Fruit fly (Drosophila melanogaster): ENCODE measurements around the gene Xrp1.

The Xrp1 gene

DNA sequence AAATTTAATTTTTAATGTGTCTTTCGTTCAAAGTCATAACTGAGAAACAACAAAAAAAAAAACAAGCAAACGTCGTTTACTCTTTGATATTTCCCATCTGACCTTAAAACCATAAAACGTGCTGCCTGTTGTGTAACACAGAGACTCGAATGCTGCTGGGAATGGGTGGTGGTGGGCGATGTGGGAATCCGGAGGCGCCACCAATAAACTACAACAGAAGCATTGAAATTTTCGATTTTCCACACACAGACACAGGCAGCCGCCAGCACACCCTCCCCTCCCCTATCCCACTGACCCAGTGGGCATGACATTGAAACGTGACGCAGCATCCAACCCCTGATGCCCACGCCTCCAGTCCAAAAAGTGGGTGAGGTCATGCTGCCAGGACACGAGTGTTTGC is 4.4 kb upstream of the Xrp1 start (continued):
- TF ChIP-seq crol (GFP tag; IDR thresholded peaks at IDR 0.05), result peak; percentile 84
- no peak for TF ChIP-seq CG6791 (GFP tag; IDR thresholded peaks at IDR 0.05; ENCODE audit: partially characterized antibody)
- 0 out of 2 replicates have a peak, but pooled peaks have one; percentile 12 for TF ChIP-seq E2f2 (GFP tag; IDR thresholded peaks at IDR 0.05)
- TF ChIP-seq Hr51 (GFP tag; optimal IDR thresholded peaks at IDR 0.05), result peak in 1 of 2 experiments; percentile 39
- no peak for TF ChIP-seq CG13424 (tag; optimal IDR thresholded peaks at IDR 0.05)
- TF ChIP-seq Camta (GFP tag; optimal IDR thresholded peaks at IDR 0.05), result no peak
- TF ChIP-seq CG8281 (tag; optimal IDR thresholded peaks at IDR 0.05), result no peak
- TF ChIP-seq Dip2 (GFP tag; IDR thresholded peaks at IDR 0.05), result no peak

DNA sequence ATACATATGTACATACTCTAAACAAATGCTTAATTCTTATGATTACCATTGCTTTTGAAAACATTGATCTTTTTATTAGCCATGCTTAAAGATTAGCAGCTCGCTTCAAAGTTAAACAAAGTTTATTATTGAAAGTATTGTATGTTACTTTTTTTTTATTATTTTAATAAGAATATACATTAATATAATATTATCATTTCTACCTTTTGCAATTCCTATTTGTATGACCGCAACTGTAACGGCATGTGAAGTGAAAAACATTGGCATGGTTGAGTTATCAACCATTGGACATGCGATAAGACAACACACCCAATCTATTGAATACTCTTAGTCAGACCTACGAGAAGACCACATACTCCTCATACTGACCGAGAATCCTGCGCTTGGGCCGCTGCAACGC is 3.8 kb upstream of the Xrp1 start:
- peak; percentile 3 for TF ChIP-seq CG11504 (tag; optimal IDR thresholded peaks at IDR 0.05)
- TF ChIP-seq CG3281 (GFP tag; optimal IDR thresholded peaks at IDR 0.05), result peak; percentile 37
- TF ChIP-seq gem (tag; optimal IDR thresholded peaks at IDR 0.05), result peak; percentile 56
- TF ChIP-seq row (GFP tag; IDR thresholded peaks at IDR 0.05), result peak; percentile 40; the same call in 2 of the 3 replicates
- no peak for TF ChIP-seq pan (optimal IDR thresholded peaks at IDR 0.05)
- TF ChIP-seq pan (GFP tag; optimal IDR thresholded peaks at IDR 0.05 in 1 of 2, IDR thresholded peaks at IDR 0.05 in 1 of 2), result peak in 1 of 2 experiments; percentile 7
- no peak for TF ChIP-seq lmd (GFP tag; IDR thresholded peaks at IDR 0.05)
- TF ChIP-seq CG6654 (GFP tag; optimal IDR thresholded peaks at IDR 0.05), result no peak
- peak; percentile 28 for TF ChIP-seq grau (tag; optimal IDR thresholded peaks at IDR 0.05)
- peak; percentile 16 for TF ChIP-seq CG10209 (GFP tag; optimal IDR thresholded peaks at IDR 0.05)
- peak; percentile 46 for TF ChIP-seq sens (GFP tag)
- TF ChIP-seq CG11695 (GFP tag; IDR thresholded peaks at IDR 0.05), result 0 out of 3 replicates have a peak, but pooled peaks have one; percentile 33
- peak; percentile 56 for TF ChIP-seq CG2678 (tag; optimal IDR thresholded peaks at IDR 0.05)
- peak; percentile 39 for TF ChIP-seq unpg (GFP tag; optimal IDR thresholded peaks at IDR 0.05)
- no peak for TF ChIP-seq Blimp-1 (GFP tag; optimal IDR thresholded peaks at IDR 0.05)
- no peak for TF ChIP-seq chinmo (GFP tag; IDR thresholded peaks at IDR 0.05; ENCODE audit: partially characterized antibody)
- peak; percentile 9 for TF ChIP-seq HmgZ (tag; optimal IDR thresholded peaks at IDR 0.05)
- peak; percentile 30; the same call in 1 of the 2 replicates for TF ChIP-seq Xrp1 (GFP tag; IDR thresholded peaks at IDR 0.05)
- no peak for TF ChIP-seq tin (GFP tag; optimal IDR thresholded peaks at IDR 0.05)
- TF ChIP-seq bowl (GFP tag; IDR thresholded peaks at IDR 0.05), result no peak
- TF ChIP-seq sd (tag; optimal IDR thresholded peaks at IDR 0.05), result peak; percentile 25
- no peak for TF ChIP-seq pnt (GFP tag; optimal IDR thresholded peaks at IDR 0.05)
- TF ChIP-seq D19A (tag; optimal IDR thresholded peaks at IDR 0.05), result peak; percentile 41
- peak; percentile 16 for TF ChIP-seq CG12391 (tag; optimal IDR thresholded peaks at IDR 0.05)
- peak; percentile 3 for TF ChIP-seq CG9727 (GFP tag; optimal IDR thresholded peaks at IDR 0.05)
- TF ChIP-seq D19B (GFP tag; optimal IDR thresholded peaks at IDR 0.05), result no peak
- peak; percentile 40 for TF ChIP-seq Meics (GFP tag; optimal IDR thresholded peaks at IDR 0.05)
- TF ChIP-seq CG12659 (GFP tag; optimal IDR thresholded peaks at IDR 0.05), result peak; percentile 1
- peak; percentile 46 for TF ChIP-seq CG18599 (GFP tag; optimal IDR thresholded peaks at IDR 0.05)
- TF ChIP-seq exex (tag; optimal IDR thresholded peaks at IDR 0.05), result peak; percentile 63
- TF ChIP-seq nerfin-2 (GFP tag; IDR thresholded peaks at IDR 0.05; ENCODE audit: partially characterized antibody), result no peak
- TF ChIP-seq Pdp1 (GFP tag; optimal IDR thresholded peaks at IDR 0.05), result no peak
- TF ChIP-seq az2 (GFP tag; optimal IDR thresholded peaks at IDR 0.05), result no peak
- TF ChIP-seq Antp (GFP tag; optimal IDR thresholded peaks at IDR 0.05), result no peak
- TF ChIP-seq CG31441 (GFP tag; IDR thresholded peaks at IDR 0.05), result 0 out of 2 replicates have a peak, but pooled peaks have one; percentile 15
- peak; percentile 28 for TF ChIP-seq CG7839 (tag; optimal IDR thresholded peaks at IDR 0.05)
- peak; percentile 19 for TF ChIP-seq dmrt99B (tag; optimal IDR thresholded peaks at IDR 0.05)
- peak; percentile 19 for TF ChIP-seq Sox100B (GFP tag; optimal IDR thresholded peaks at IDR 0.05)
- peak; percentile 10 for TF ChIP-seq BtbVII (GFP tag; optimal IDR thresholded peaks at IDR 0.05)
- TF ChIP-seq CG14050 (GFP tag; IDR thresholded peaks at IDR 0.05), result 0 out of 3 replicates have a peak, but pooled peaks have one; percentile 20
- peak; percentile 44 for TF ChIP-seq Ets65A (GFP tag)

All from whole organism, embryonic.